Worm (Caenorhabditis elegans): ENCODE data around the gene fbxb-117.

- no peak for TF ChIP-seq ref-1 (GFP tag; conservative IDR thresholded peaks at IDR 0.05)
- no peak for TF ChIP-seq med-1 (GFP tag; optimal IDR thresholded peaks at IDR 0.05; ENCODE audit: insufficient read depth)
- no peak for TF ChIP-seq ztf-29 (GFP tag; IDR thresholded peaks at IDR 0.05)
- no peak for TF ChIP-seq klf-2 (GFP tag; conservative IDR thresholded peaks at IDR 0.05)
These were observed 48.9 kb upstream of the fbxb-117 start, which contains the start of gene fbxb-116 for ce11 chrV:19233469-19233868.
